Worm (Caenorhabditis elegans) whole organism, L2 larva: ENCODE data around the gene Y17G9A.3.

Experiments used
- C34F6.9 ChIP-seq: fragments of 150-350 bp; optimal IDR thresholded peaks from 2 replicates; lab custom pipeline; 2014; ENCODE audit warnings: missing biosample characterization, missing genetic modification characterization
- F13H6.1 ChIP-seq: sonication (generic microtip); optimal IDR thresholded peaks from 2 replicates; lab custom pipeline; 2016; ENCODE audit warnings: missing genetic modification characterization, missing compliant biosample characterization
- R02D3.7 ChIP-seq: fragments of 150-350 bp; optimal IDR thresholded peaks from 2 replicates; lab custom pipeline; 2014; ENCODE audit warnings: missing biosample characterization, missing genetic modification characterization
- Y55F3AM.14 ChIP-seq: fragments of 200-800 bp; sonication (Bioruptor generic); optimal IDR thresholded peaks from 2 replicates; lab custom pipeline; 2018; ENCODE audit warnings: mild to moderate bottlenecking, missing genetic modification characterization, missing compliant biosample characterization
- alr-1 ChIP-seq: fragments of 150-350 bp; optimal IDR thresholded peaks from 2 replicates; lab custom pipeline; 2014; ENCODE audit warnings: missing biosample characterization, missing genetic modification characterization
- aly-2 ChIP-seq: fragments of 150-350 bp; optimal IDR thresholded peaks from 2 replicates; lab custom pipeline; 2014; ENCODE audit warnings: missing biosample characterization, missing genetic modification characterization
- ama-1 ChIP-seq: fragments of 150-350 bp; optimal IDR thresholded peaks from 2 replicates; lab custom pipeline; 2018; ENCODE audit warnings: inconsistent platforms
- blmp-1 ChIP-seq: sonication (generic microtip); optimal IDR thresholded peaks from 2 replicates; lab custom pipeline; 2017; ENCODE audit warnings: missing genetic modification characterization, mild to moderate bottlenecking, missing compliant biosample characterization, antibody characterized with exemption, moderate library complexity; ENCODE audit not compliant: insufficient read depth
- ceh-16 ChIP-seq: fragments of 150-350 bp; optimal IDR thresholded peaks from 2 replicates; lab custom pipeline; 2014; ENCODE audit warnings: missing biosample characterization, missing genetic modification characterization
- ceh-82 ChIP-seq: fragments of 150-350 bp; optimal IDR thresholded peaks from 2 replicates; lab custom pipeline; 2014; ENCODE audit warnings: missing biosample characterization, missing genetic modification characterization
- crh-2 ChIP-seq: sonication (generic microtip); optimal IDR thresholded peaks from 2 replicates; lab custom pipeline; 2017; ENCODE audit warnings: missing biosample characterization, missing genetic modification characterization
- dmd-4 ChIP-seq: sonication (generic microtip); optimal IDR thresholded peaks from 2 replicates; lab custom pipeline; 2017; ENCODE audit warnings: missing biosample characterization, missing genetic modification characterization
- egl-27 ChIP-seq: sonication (generic microtip); optimal IDR thresholded peaks from 3 replicates; lab custom pipeline; 2017; ENCODE audit warnings: missing biosample characterization, missing genetic modification reagents, missing genetic modification characterization
- elt-3 ChIP-seq: sonication (generic microtip); optimal IDR thresholded peaks from 2 replicates; lab custom pipeline; 2017; ENCODE audit warnings: missing biosample characterization, missing genetic modification characterization
- fos-1 ChIP-seq: fragments of 150-350 bp; optimal IDR thresholded peaks from 2 replicates; lab custom pipeline; 2014; ENCODE audit warnings: missing biosample characterization, missing genetic modification characterization
- gmeb-1 ChIP-seq: fragments of 150-350 bp; optimal IDR thresholded peaks from 2 replicates; lab custom pipeline; 2014; ENCODE audit warnings: missing biosample characterization, missing genetic modification characterization
- lin-39 ChIP-seq: fragments of 150-350 bp; optimal IDR thresholded peaks from 2 replicates; lab custom pipeline; 2014; ENCODE audit warnings: missing biosample characterization, missing genetic modification reagents, missing genetic modification characterization
- lsy-2 ChIP-seq, 2 experiments: fragments of 150-350 bp in 1 of 2; sonication (generic microtip) in 1 of 2; optimal IDR thresholded peaks; 2 replicates each; lab custom pipeline; 2014 to 2017; ENCODE audit warnings: missing biosample characterization in 2 of 2, missing genetic modification characterization in 2 of 2
- mab-5 ChIP-seq: fragments of 150-350 bp; optimal IDR thresholded peaks from 2 replicates; lab custom pipeline; 2014; ENCODE audit warnings: missing biosample characterization, missing genetic modification characterization
- mbf-1 ChIP-seq: sonication (generic microtip); optimal IDR thresholded peaks from 2 replicates; lab custom pipeline; 2017; ENCODE audit warnings: missing biosample characterization, missing genetic modification characterization
- nhr-10 ChIP-seq: sonication (generic microtip); optimal IDR thresholded peaks from 2 replicates; lab custom pipeline; 2017; ENCODE audit warnings: missing biosample characterization, missing genetic modification characterization
- nhr-12 ChIP-seq: fragments of 150-350 bp; optimal IDR thresholded peaks from 2 replicates; lab custom pipeline; 2014; ENCODE audit warnings: missing biosample characterization, missing genetic modification characterization
- nhr-129 ChIP-seq: fragments of 150-350 bp; optimal IDR thresholded peaks from 2 replicates; lab custom pipeline; 2014; ENCODE audit warnings: missing biosample characterization, missing genetic modification characterization
- nhr-237 ChIP-seq: fragments of 150-350 bp; optimal IDR thresholded peaks from 2 replicates; lab custom pipeline; 2014; ENCODE audit warnings: missing biosample characterization, missing genetic modification characterization
- nhr-77 ChIP-seq: fragments of 150-350 bp; optimal IDR thresholded peaks from 2 replicates; lab custom pipeline; 2014; ENCODE audit warnings: missing biosample characterization, missing genetic modification characterization
- peb-1 ChIP-seq: fragments of 150-350 bp; optimal IDR thresholded peaks from 2 replicates; lab custom pipeline; 2014; ENCODE audit warnings: missing biosample characterization, missing genetic modification characterization
- skn-1 ChIP-seq: sonication (generic microtip); optimal IDR thresholded peaks from 2 replicates; lab custom pipeline; 2017; ENCODE audit warnings: missing biosample characterization, missing genetic modification characterization
- sma-9 ChIP-seq, 2 experiments: fragments of 150-350 bp in 1 of 2; sonication (generic microtip) in 1 of 2; optimal IDR thresholded peaks; 2 replicates each; lab custom pipeline; 2014 to 2016; ENCODE audit warnings: missing genetic modification characterization in 2 of 2, mild to moderate bottlenecking in 1 of 2, missing biosample characterization in 1 of 2, missing compliant biosample characterization in 1 of 2, missing genetic modification reagents in 1 of 2, moderate library complexity in 1 of 2
- snpc-4 ChIP-seq: fragments of 150-350 bp; optimal IDR thresholded peaks from 2 replicates; lab custom pipeline; 2014; ENCODE audit warnings: missing biosample characterization, missing genetic modification characterization
- unc-39 ChIP-seq: fragments of 150-350 bp; optimal IDR thresholded peaks from 2 replicates; lab custom pipeline; 2014; ENCODE audit warnings: missing biosample characterization, missing genetic modification characterization
- unc-55 ChIP-seq: fragments of 150-350 bp; sonication (generic microtip); optimal IDR thresholded peaks from 3 replicates; lab custom pipeline; 2014; ENCODE audit warnings: missing biosample characterization, missing genetic modification reagents, missing genetic modification characterization
- zag-1 ChIP-seq: fragments of 150-350 bp; optimal IDR thresholded peaks from 2 replicates; lab custom pipeline; 2014; ENCODE audit warnings: missing biosample characterization, missing genetic modification characterization
- ztf-11 ChIP-seq: sonication (generic microtip); optimal IDR thresholded peaks from 2 replicates; lab custom pipeline; 2017; ENCODE audit warnings: missing biosample characterization, missing genetic modification characterization
- ztf-4 ChIP-seq: fragments of 150-350 bp; optimal IDR thresholded peaks from 2 replicates; lab custom pipeline; 2014; ENCODE audit warnings: missing biosample characterization, missing genetic modification characterization

The Y17G9A.3 gene

DNA sequence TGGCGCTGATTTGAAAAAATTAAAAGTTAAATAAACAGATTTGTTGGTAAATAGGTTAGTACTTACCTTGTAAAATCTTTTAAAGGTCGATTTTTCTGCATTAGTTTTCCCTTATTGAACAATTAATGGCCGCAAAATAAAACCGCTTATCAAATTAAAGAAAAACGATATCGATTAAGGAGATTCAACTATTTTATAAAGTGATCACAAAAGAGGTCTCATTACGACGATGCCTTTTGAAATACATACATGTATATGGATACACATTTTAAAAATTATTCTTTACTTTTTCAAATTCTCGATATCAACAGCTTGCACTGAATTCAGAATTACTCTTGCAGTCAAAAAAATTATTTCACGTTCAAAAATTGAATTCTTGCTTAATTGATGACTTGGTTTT, at the start of gene Y17G9A.3:
Y17G9A.3 (minus strand) TSS at position 101 of the 400 bp plus-strand sequence.
- TF ChIP-seq C34F6.9 (tag; lab: Kevin White, UChicago) (no peak), F13H6.1 (tag; lab: Kevin White, UChicago) (no peak), dmd-4 (tag; lab: Kevin White, UChicago) (no peak), sma-9 (GFP tag; optimal IDR thresholded peaks at IDR 0.05; lab: Kevin White, UChicago) (no peak), sma-9 (tag; optimal IDR thresholded peaks at IDR 0.05; lab: Kevin White, UChicago) (no peak), lin-39 (tag; lab: Kevin White, UChicago) (no peak), fos-1 (tag; lab: Kevin White, UChicago) (no peak), zag-1 (tag; lab: Kevin White, UChicago) (no peak), unc-39 (tag; lab: Kevin White, UChicago) (no peak), blmp-1 (tag; lab: Kevin White, UChicago) (no peak), nhr-237 (tag; lab: Kevin White, UChicago) (no peak), R02D3.7 (tag; lab: Kevin White, UChicago) (no peak), ceh-82 (tag; lab: Kevin White, UChicago) (no peak)

DNA sequence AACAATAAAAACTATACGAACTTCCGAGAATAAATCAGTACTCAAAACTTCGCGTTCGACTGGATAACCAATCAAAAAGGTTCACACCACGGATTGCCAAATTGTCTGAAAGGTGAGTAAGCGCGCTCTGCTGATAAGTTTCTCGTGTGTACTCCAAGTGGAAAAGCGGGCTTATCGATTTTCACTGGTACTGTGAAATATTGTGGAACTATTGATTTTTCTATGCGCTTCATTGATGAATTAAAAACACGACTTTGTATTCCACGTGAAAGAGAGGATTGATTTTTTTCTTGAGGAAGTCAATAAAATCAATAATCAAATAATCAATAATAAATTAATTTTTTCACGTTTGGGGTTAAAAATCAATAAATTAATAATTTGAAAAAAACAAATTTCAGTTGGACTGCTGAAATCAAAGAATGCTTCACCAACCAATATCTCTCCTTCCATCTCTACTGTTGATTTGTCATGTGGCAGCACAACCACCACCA, 47.2 kb upstream of the Y17G9A.3 start, which contains the start of gene T08B6.4:
T08B6.4 (plus strand) TSS at position 51 of the 491 bp plus-strand sequence.
- no peak for TF ChIP-seq elt-3 (tag; lab: Kevin White, UChicago)
- no peak for TF ChIP-seq lsy-2 (tag; optimal IDR thresholded peaks at IDR 0.05; lab: Kevin White, UChicago)
- TF ChIP-seq C34F6.9 (tag; lab: Kevin White, UChicago) = no peak
- TF ChIP-seq mab-5 (tag; lab: Kevin White, UChicago) = no peak
- TF ChIP-seq ztf-11 (tag; lab: Kevin White, UChicago) = no peak
- TF ChIP-seq aly-2 = no peak
- no peak for TF ChIP-seq snpc-4 (tag; lab: Kevin White, UChicago)
- no peak for TF ChIP-seq gmeb-1 (tag; lab: Kevin White, UChicago)
- no peak for TF ChIP-seq ztf-4 (tag; lab: Kevin White, UChicago)
- no peak for TF ChIP-seq R02D3.7 (tag; lab: Kevin White, UChicago)
- no peak for TF ChIP-seq sma-9 (GFP tag; optimal IDR thresholded peaks at IDR 0.05; lab: Kevin White, UChicago)
- TF ChIP-seq sma-9 (tag; optimal IDR thresholded peaks at IDR 0.05; lab: Kevin White, UChicago) = no peak
- TF ChIP-seq blmp-1 (tag; lab: Kevin White, UChicago) = no peak
- TF ChIP-seq nhr-12 (tag; lab: Kevin White, UChicago) = no peak
- no peak for TF ChIP-seq ama-1
- TF ChIP-seq nhr-77 (tag; lab: Kevin White, UChicago) = no peak
- TF ChIP-seq crh-2 (tag; lab: Kevin White, UChicago) = no peak
- no peak for TF ChIP-seq egl-27 (tag; lab: Kevin White, UChicago)

DNA sequence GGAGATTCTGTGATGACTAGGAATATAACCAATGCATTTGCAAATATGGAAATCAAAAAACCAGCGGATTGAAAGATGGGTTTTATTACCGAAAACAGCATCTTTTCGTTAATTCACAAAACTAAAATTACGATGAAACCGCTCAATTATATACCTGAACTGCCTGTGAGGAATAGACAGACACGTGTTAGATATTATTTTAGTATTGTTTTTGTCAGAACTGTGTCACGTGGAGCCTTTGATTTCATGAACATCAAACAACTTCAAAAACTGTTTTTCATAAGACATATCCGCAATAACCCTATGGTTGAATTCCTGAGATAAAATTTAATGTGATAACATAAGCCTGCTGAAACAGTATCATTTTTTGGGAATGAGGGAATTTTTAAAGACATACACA, 45.5 kb upstream of the Y17G9A.3 start, which contains the start of gene str-161:
str-161 (minus strand) TSS at position 101 of the 400 bp plus-strand sequence.
- TF ChIP-seq dmd-4 (tag; lab: Kevin White, UChicago) = no peak
- no peak for TF ChIP-seq nhr-129 (tag; lab: Kevin White, UChicago)
- TF ChIP-seq nhr-10 (tag; lab: Kevin White, UChicago) = no peak
- no peak for TF ChIP-seq ztf-11 (tag; lab: Kevin White, UChicago)
- no peak for TF ChIP-seq ceh-16 (tag; lab: Kevin White, UChicago)
- TF ChIP-seq R02D3.7 (tag; lab: Kevin White, UChicago) = no peak
- TF ChIP-seq peb-1 (tag; lab: Kevin White, UChicago) = no peak
- TF ChIP-seq zag-1 (tag; lab: Kevin White, UChicago) = no peak
- TF ChIP-seq mab-5 (tag; lab: Kevin White, UChicago) = no peak

DNA sequence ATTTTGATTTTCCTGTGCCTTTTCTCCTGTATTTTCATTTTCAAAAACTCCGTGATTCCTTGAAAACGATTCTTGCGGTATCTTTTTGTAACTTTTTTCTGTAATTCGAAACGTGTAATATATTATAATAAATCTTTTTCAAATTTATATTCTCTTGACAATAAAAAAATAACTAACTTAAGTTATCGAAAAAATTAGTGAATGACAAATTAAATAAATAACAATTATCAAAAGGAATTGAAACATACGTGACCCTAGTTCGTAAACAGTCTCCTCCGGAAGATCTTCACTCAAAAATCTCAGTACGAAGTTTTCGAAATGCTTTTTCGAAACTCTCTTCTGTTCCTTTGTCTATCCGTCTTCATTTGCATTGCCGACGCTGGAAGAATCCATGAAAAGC, 32.1 kb upstream of the Y17G9A.3 start, which contains the start of gene T08B6.9:
T08B6.9 (plus strand) TSS at position 301 of the 400 bp plus-strand sequence.
- TF ChIP-seq lsy-2 (tag; optimal IDR thresholded peaks at IDR 0.05; lab: Kevin White, UChicago) (no peak), peb-1 (tag; lab: Kevin White, UChicago) (no peak), mbf-1 (tag; lab: Kevin White, UChicago) (no peak), ztf-11 (tag; lab: Kevin White, UChicago) (no peak), C34F6.9 (tag; lab: Kevin White, UChicago) (no peak), unc-39 (tag; lab: Kevin White, UChicago) (no peak), unc-55 (no peak), ceh-16 (tag; lab: Kevin White, UChicago) (no peak), egl-27 (tag; lab: Kevin White, UChicago) (no peak), nhr-129 (tag; lab: Kevin White, UChicago) (no peak), alr-1 (tag; lab: Kevin White, UChicago) (no peak), zag-1 (tag; lab: Kevin White, UChicago) (no peak), skn-1 (tag; lab: Kevin White, UChicago) (no peak), nhr-77 (tag; lab: Kevin White, UChicago) (no peak), dmd-4 (tag; lab: Kevin White, UChicago) (no peak), Y55F3AM.14 (GFP tag; lab: Kevin White, UChicago) (no peak)
